Fruit fly (Drosophila melanogaster): ENCODE measurements around the gene bgm.

dm6 chr2L:13966732-13967316 lies 46.0 kb upstream of the bgm start, which contains the start of gene NimB2:
- no peak for TF ChIP-seq pad (GFP tag; optimal IDR thresholded peaks at IDR 0.05)
- TF ChIP-seq bab1 (GFP tag; optimal IDR thresholded peaks at IDR 0.05), result no peak
- TF ChIP-seq CG5204 (GFP tag; optimal IDR thresholded peaks at IDR 0.05), result no peak
- TF ChIP-seq tj (GFP tag; optimal IDR thresholded peaks at IDR 0.05), result no peak
- no peak for TF ChIP-seq Clk (GFP tag; optimal IDR thresholded peaks at IDR 0.05)

Measured in whole organism, adult.